Worm (Caenorhabditis elegans) whole organism, L2 larva: ENCODE data around the gene F10C1.3.

Source experiments
- C34F6.9 ChIP-seq: fragments of 150-350 bp; optimal IDR thresholded peaks from 2 replicates; lab custom pipeline; 2014; ENCODE audit warnings: missing biosample characterization, missing genetic modification characterization
- F13H6.1 ChIP-seq: sonication (generic microtip); optimal IDR thresholded peaks from 2 replicates; lab custom pipeline; 2016; ENCODE audit warnings: missing genetic modification characterization, missing compliant biosample characterization
- R02D3.7 ChIP-seq: fragments of 150-350 bp; optimal IDR thresholded peaks from 2 replicates; lab custom pipeline; 2014; ENCODE audit warnings: missing biosample characterization, missing genetic modification characterization
- Y55F3AM.14 ChIP-seq: fragments of 200-800 bp; sonication (Bioruptor generic); optimal IDR thresholded peaks from 2 replicates; lab custom pipeline; 2018; ENCODE audit warnings: mild to moderate bottlenecking, missing genetic modification characterization, missing compliant biosample characterization
- alr-1 ChIP-seq: fragments of 150-350 bp; optimal IDR thresholded peaks from 2 replicates; lab custom pipeline; 2014; ENCODE audit warnings: missing biosample characterization, missing genetic modification characterization
- aly-2 ChIP-seq: fragments of 150-350 bp; optimal IDR thresholded peaks from 2 replicates; lab custom pipeline; 2014; ENCODE audit warnings: missing biosample characterization, missing genetic modification characterization
- ama-1 ChIP-seq: fragments of 150-350 bp; optimal IDR thresholded peaks from 2 replicates; lab custom pipeline; 2018; ENCODE audit warnings: inconsistent platforms
- blmp-1 ChIP-seq: sonication (generic microtip); optimal IDR thresholded peaks from 2 replicates; lab custom pipeline; 2017; ENCODE audit warnings: missing genetic modification characterization, mild to moderate bottlenecking, missing compliant biosample characterization, antibody characterized with exemption, moderate library complexity; ENCODE audit not compliant: insufficient read depth
- ceh-16 ChIP-seq: fragments of 150-350 bp; optimal IDR thresholded peaks from 2 replicates; lab custom pipeline; 2014; ENCODE audit warnings: missing biosample characterization, missing genetic modification characterization
- ceh-82 ChIP-seq: fragments of 150-350 bp; optimal IDR thresholded peaks from 2 replicates; lab custom pipeline; 2014; ENCODE audit warnings: missing biosample characterization, missing genetic modification characterization
- crh-2 ChIP-seq: sonication (generic microtip); optimal IDR thresholded peaks from 2 replicates; lab custom pipeline; 2017; ENCODE audit warnings: missing biosample characterization, missing genetic modification characterization
- dmd-4 ChIP-seq: sonication (generic microtip); optimal IDR thresholded peaks from 2 replicates; lab custom pipeline; 2017; ENCODE audit warnings: missing biosample characterization, missing genetic modification characterization
- egl-27 ChIP-seq: sonication (generic microtip); optimal IDR thresholded peaks from 3 replicates; lab custom pipeline; 2017; ENCODE audit warnings: missing biosample characterization, missing genetic modification reagents, missing genetic modification characterization
- elt-1 ChIP-seq: fragments of 150-350 bp; optimal IDR thresholded peaks from 2 replicates; lab custom pipeline; 2014; ENCODE audit warnings: missing biosample characterization, missing genetic modification characterization
- fos-1 ChIP-seq: fragments of 150-350 bp; optimal IDR thresholded peaks from 2 replicates; lab custom pipeline; 2014; ENCODE audit warnings: missing biosample characterization, missing genetic modification characterization
- lin-11 ChIP-seq: fragments of 150-350 bp; sonication (generic microtip); optimal IDR thresholded peaks from 2 replicates; lab custom pipeline; 2014; ENCODE audit warnings: missing biosample characterization, missing genetic modification characterization, inconsistent platforms, mixed read lengths
- lin-13 ChIP-seq: fragments of 150-350 bp; optimal IDR thresholded peaks from 2 replicates; lab custom pipeline; 2014; ENCODE audit warnings: missing biosample characterization, missing genetic modification reagents, missing genetic modification characterization
- lin-39 ChIP-seq: fragments of 150-350 bp; optimal IDR thresholded peaks from 2 replicates; lab custom pipeline; 2014; ENCODE audit warnings: missing biosample characterization, missing genetic modification reagents, missing genetic modification characterization
- lsy-2 ChIP-seq, 2 experiments: fragments of 150-350 bp in 1 of 2; sonication (generic microtip) in 1 of 2; optimal IDR thresholded peaks; 2 replicates each; lab custom pipeline; 2014 to 2017; ENCODE audit warnings: missing biosample characterization in 2 of 2, missing genetic modification characterization in 2 of 2
- mab-5 ChIP-seq: fragments of 150-350 bp; optimal IDR thresholded peaks from 2 replicates; lab custom pipeline; 2014; ENCODE audit warnings: missing biosample characterization, missing genetic modification characterization
- mdl-1 ChIP-seq, 2 experiments: fragments of 150-350 bp in 1 of 2; sonication (generic microtip) in 1 of 2; optimal IDR thresholded peaks; 2 replicates each; lab custom pipeline; 2017; ENCODE audit warnings: missing biosample characterization in 2 of 2, missing genetic modification characterization in 2 of 2
- nhr-10 ChIP-seq: sonication (generic microtip); optimal IDR thresholded peaks from 2 replicates; lab custom pipeline; 2017; ENCODE audit warnings: missing biosample characterization, missing genetic modification characterization
- nhr-12 ChIP-seq: fragments of 150-350 bp; optimal IDR thresholded peaks from 2 replicates; lab custom pipeline; 2014; ENCODE audit warnings: missing biosample characterization, missing genetic modification characterization
- nhr-129 ChIP-seq: fragments of 150-350 bp; optimal IDR thresholded peaks from 2 replicates; lab custom pipeline; 2014; ENCODE audit warnings: missing biosample characterization, missing genetic modification characterization
- nhr-21 ChIP-seq: fragments of 150-350 bp; optimal IDR thresholded peaks from 2 replicates; lab custom pipeline; 2014; ENCODE audit warnings: missing biosample characterization, missing genetic modification characterization
- nhr-23 ChIP-seq: fragments of 150-350 bp; optimal IDR thresholded peaks from 2 replicates; lab custom pipeline; 2014; ENCODE audit warnings: missing biosample characterization, missing genetic modification reagents, missing genetic modification characterization
- nhr-25 ChIP-seq: fragments of 150-350 bp; sonication (generic microtip); optimal IDR thresholded peaks from 3 replicates; lab custom pipeline; 2014; ENCODE audit warnings: missing biosample characterization, missing genetic modification characterization
- nhr-6 ChIP-seq: fragments of 150-350 bp; optimal IDR thresholded peaks from 2 replicates; lab custom pipeline; 2014; ENCODE audit warnings: missing biosample characterization, missing genetic modification characterization
- peb-1 ChIP-seq: fragments of 150-350 bp; optimal IDR thresholded peaks from 2 replicates; lab custom pipeline; 2014; ENCODE audit warnings: missing biosample characterization, missing genetic modification characterization
- sem-4 ChIP-seq: fragments of 150-350 bp; optimal IDR thresholded peaks from 2 replicates; lab custom pipeline; 2014; ENCODE audit warnings: missing biosample characterization, missing genetic modification reagents, missing genetic modification characterization
- sma-3 ChIP-seq: sonication (generic microtip); optimal IDR thresholded peaks from 2 replicates; lab custom pipeline; 2016; ENCODE audit warnings: missing genetic modification reagents, missing genetic modification characterization, missing compliant biosample characterization
- sma-9 ChIP-seq, 2 experiments: fragments of 150-350 bp in 1 of 2; sonication (generic microtip) in 1 of 2; optimal IDR thresholded peaks; 2 replicates each; lab custom pipeline; 2014 to 2016; ENCODE audit warnings: missing genetic modification characterization in 2 of 2, mild to moderate bottlenecking in 1 of 2, missing biosample characterization in 1 of 2, missing compliant biosample characterization in 1 of 2, missing genetic modification reagents in 1 of 2, moderate library complexity in 1 of 2
- unc-39 ChIP-seq: fragments of 150-350 bp; optimal IDR thresholded peaks from 2 replicates; lab custom pipeline; 2014; ENCODE audit warnings: missing biosample characterization, missing genetic modification characterization
- unc-55 ChIP-seq: fragments of 150-350 bp; sonication (generic microtip); optimal IDR thresholded peaks from 3 replicates; lab custom pipeline; 2014; ENCODE audit warnings: missing biosample characterization, missing genetic modification reagents, missing genetic modification characterization
- unc-62 ChIP-seq: fragments of 150-350 bp; optimal IDR thresholded peaks from 2 replicates; lab custom pipeline; 2014; ENCODE audit warnings: missing biosample characterization, missing genetic modification reagents, missing genetic modification characterization
- zag-1 ChIP-seq: fragments of 150-350 bp; optimal IDR thresholded peaks from 2 replicates; lab custom pipeline; 2014; ENCODE audit warnings: missing biosample characterization, missing genetic modification characterization
- ztf-4 ChIP-seq: fragments of 150-350 bp; optimal IDR thresholded peaks from 2 replicates; lab custom pipeline; 2014; ENCODE audit warnings: missing biosample characterization, missing genetic modification characterization

F10C1.3 gene

DNA sequence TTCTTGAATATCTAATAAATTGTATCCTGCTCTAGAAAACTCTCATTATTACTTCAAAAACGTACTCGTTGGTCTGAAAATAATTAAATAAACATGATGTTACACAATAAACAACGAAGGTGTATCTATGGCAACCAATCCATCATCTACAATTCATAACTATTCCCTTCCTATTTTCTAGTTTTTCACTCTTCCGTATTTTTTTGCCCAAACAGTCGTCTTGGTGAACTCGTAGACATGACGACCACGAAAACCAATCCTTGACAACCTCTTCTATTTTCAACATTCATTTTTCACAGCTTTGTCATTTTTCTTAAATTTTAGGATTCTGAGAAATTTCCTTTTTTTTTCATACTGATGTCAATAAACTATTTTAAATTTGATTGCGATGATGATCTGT is 31.3 kb upstream of the F10C1.3 start, which contains the start of gene K05F1.13:
Gene K05F1.13 (plus strand): TSS at position 301 of the 400 bp plus-strand sequence.
- TF ChIP-seq dmd-4 (tag; lab: Kevin White, UChicago) (no peak), unc-39 (tag; lab: Kevin White, UChicago) (no peak), mdl-1 (tag; optimal IDR thresholded peaks at IDR 0.05; lab: Kevin White, UChicago) (no peak), alr-1 (no peak), nhr-25 (no peak), R02D3.7 (tag; lab: Kevin White, UChicago) (no peak), fos-1 (tag; lab: Kevin White, UChicago) (no peak), nhr-10 (tag; lab: Kevin White, UChicago) (no peak), ceh-82 (tag; lab: Kevin White, UChicago) (no peak), blmp-1 (tag; lab: Kevin White, UChicago) (no peak), nhr-21 (tag; lab: Kevin White, UChicago) (no peak), lin-39 (tag; lab: Kevin White, UChicago) (no peak), nhr-23 (no peak), elt-1 (tag; lab: Kevin White, UChicago) (no peak), sem-4 (tag; lab: Kevin White, UChicago) (no peak), mab-5 (tag; lab: Kevin White, UChicago) (no peak)

DNA sequence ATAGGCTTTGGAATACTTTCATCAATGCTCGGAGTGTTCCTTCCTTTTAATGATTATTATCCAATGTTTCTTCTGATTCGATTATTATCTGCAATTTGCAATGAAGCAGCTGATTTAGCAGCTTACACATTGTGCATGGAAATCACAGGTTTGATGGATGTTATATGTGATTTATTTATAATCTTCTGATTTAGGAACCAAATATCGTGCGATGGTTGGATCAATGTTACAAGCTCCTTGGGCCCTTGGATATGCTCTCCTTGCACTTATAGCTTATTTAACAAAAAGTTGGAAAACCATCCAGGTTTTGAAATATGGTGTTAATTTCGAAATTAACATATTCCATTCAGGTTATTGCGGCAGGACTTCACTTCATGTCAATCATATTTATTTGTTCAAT is 27.9 kb upstream of the F10C1.3 start:
- no peak for TF ChIP-seq Y55F3AM.14
- no peak for TF ChIP-seq zag-1
- no peak for TF ChIP-seq aly-2 (tag; lab: Kevin White, UChicago)
- TF ChIP-seq R02D3.7 (tag; lab: Kevin White, UChicago), result no peak
- no peak for TF ChIP-seq F13H6.1
- TF ChIP-seq fos-1 (tag; lab: Kevin White, UChicago), result no peak
- TF ChIP-seq egl-27 (tag; lab: Kevin White, UChicago), result no peak
- TF ChIP-seq nhr-12 (tag; lab: Kevin White, UChicago), result no peak
- TF ChIP-seq elt-1 (tag; lab: Kevin White, UChicago), result no peak
- TF ChIP-seq lsy-2 (tag; optimal IDR thresholded peaks at IDR 0.05; lab: Kevin White, UChicago), result no peak
- no peak for TF ChIP-seq ceh-82 (tag; lab: Kevin White, UChicago)

DNA sequence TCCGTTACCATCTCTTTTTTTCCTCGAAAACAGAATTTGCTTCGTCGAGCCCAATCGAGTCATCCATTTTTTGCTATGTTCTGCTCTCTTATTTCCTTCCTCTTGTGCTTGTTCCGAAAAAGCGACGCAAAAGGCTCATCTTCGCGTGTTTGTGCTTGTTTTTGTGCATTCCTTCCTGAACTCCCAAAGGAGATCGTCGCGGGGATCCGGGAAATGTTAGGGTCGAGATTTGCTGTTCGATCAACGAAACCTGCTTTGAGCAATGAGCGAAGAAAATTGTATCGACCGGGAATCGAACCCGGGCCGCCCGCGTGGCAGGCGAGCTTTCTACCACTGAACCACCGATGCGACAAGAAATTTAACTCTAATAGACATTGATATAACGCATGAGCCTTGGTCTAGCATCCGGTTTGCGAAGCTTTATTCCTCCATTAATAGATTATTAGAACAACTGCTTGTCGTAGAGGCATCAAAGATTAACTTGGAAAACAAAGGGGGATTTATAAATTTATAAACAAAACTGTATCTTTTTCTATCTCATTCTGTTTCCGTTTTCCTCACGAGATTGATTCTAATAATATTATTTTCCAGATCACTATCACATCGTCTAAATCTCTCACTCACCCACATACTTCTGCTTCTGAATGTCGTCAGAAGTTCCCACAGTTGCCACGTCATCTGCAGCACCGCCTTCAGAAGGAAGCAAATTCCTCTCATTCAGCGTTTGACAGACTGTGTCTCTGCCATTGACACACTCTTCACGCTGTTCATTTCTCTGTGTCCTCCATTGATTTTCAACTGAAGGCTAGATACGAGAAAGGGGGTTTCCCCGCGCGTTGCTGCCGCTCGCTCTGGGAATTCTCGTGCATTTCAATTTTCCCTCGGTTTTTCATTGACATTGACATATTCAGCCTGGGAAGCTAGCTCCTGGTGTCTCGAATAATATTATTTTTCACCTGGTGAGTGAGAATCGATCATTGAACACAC is 24.7 kb upstream of the F10C1.3 start, which contains the start of gene K05F1.6:
Gene K05F1.6 (plus strand): TSS at position 586 of the 987 bp plus-strand sequence.
- TF ChIP-seq F13H6.1, result peak; percentile 68
- TF ChIP-seq sma-9 (GFP tag; optimal IDR thresholded peaks at IDR 0.05; lab: Kevin White, UChicago), result peak; percentile 62
- TF ChIP-seq sma-9 (tag; optimal IDR thresholded peaks at IDR 0.05; lab: Kevin White, UChicago), result no peak
- peak; percentile 29 for TF ChIP-seq fos-1 (tag; lab: Kevin White, UChicago)
- peak; percentile 48 for TF ChIP-seq lin-11 (tag; lab: Kevin White, UChicago)
- TF ChIP-seq nhr-21 (tag; lab: Kevin White, UChicago), result peak; percentile 65
- peak; percentile 28 to 50 for TF ChIP-seq lsy-2 (tag; optimal IDR thresholded peaks at IDR 0.05; lab: Kevin White, UChicago)
- TF ChIP-seq Y55F3AM.14, result peak; percentile 70
- TF ChIP-seq sem-4 (tag; lab: Kevin White, UChicago), result peak; percentile 26
- TF ChIP-seq C34F6.9 (tag; lab: Kevin White, UChicago), result peak; percentile 21
- TF ChIP-seq lin-13, result peak; percentile 70
- TF ChIP-seq nhr-129 (tag; lab: Kevin White, UChicago), result peak; percentile 59
- TF ChIP-seq crh-2 (tag; lab: Kevin White, UChicago), result peak; percentile 63
- no peak for TF ChIP-seq ztf-4
- peak; percentile 63 for TF ChIP-seq sma-3 (GFP tag; lab: Kevin White, UChicago)
- peak; percentile 10 for TF ChIP-seq unc-55 (GFP tag; lab: Kevin White, UChicago)
- no peak for TF ChIP-seq peb-1
- TF ChIP-seq blmp-1 (tag; lab: Kevin White, UChicago), result no peak
- no peak for TF ChIP-seq nhr-10 (tag; lab: Kevin White, UChicago)
- no peak for TF ChIP-seq zag-1
- TF ChIP-seq, all 48 proteins: peak for 14

DNA sequence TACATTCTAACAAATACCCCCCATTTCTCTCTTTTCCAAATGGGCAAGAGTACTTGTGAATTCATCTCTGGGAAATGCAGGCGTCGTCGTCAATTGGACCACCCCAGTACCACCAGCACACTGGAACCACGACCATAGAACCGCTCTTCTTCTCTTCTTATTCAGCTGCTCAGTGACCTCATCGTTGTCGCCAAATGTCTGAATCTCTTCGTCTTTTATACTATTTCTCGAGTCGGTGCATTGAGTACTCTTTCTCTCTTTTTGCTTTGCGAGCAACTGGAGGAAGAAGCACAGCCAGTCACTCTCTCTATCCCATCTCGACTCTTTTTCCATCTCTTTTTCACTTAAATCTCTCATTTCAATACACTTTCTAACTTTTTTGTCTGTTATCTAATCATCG is 22.3 kb upstream of the F10C1.3 start:
- no peak for TF ChIP-seq unc-62 (GFP tag; lab: Kevin White, UChicago)
- no peak for TF ChIP-seq elt-1 (tag; lab: Kevin White, UChicago)
- peak; percentile 1 for TF ChIP-seq fos-1 (tag; lab: Kevin White, UChicago)
- TF ChIP-seq lsy-2 (tag; optimal IDR thresholded peaks at IDR 0.05; lab: Kevin White, UChicago), result peak in 1 of 2 experiments; percentile 50
- TF ChIP-seq C34F6.9 (tag; lab: Kevin White, UChicago), result peak; percentile 57
- TF ChIP-seq unc-55 (GFP tag; lab: Kevin White, UChicago), result peak; percentile 60
- TF ChIP-seq ceh-16 (tag; lab: Kevin White, UChicago), result no peak
- TF ChIP-seq alr-1, result no peak
- TF ChIP-seq ama-1, result no peak
- peak; percentile 48 for TF ChIP-seq F13H6.1
- TF ChIP-seq sma-9 (GFP tag; optimal IDR thresholded peaks at IDR 0.05; lab: Kevin White, UChicago), result peak; percentile 31
- TF ChIP-seq sma-9 (tag; optimal IDR thresholded peaks at IDR 0.05; lab: Kevin White, UChicago), result no peak
- peak; percentile 74 for TF ChIP-seq zag-1
- TF ChIP-seq nhr-129 (tag; lab: Kevin White, UChicago), result peak; percentile 56
- TF ChIP-seq nhr-6, result no peak
